Fruit fly (Drosophila melanogaster) S2 (cell line): ENCODE measurements around the gene CG42246.

ENCODE experiments used
- CG8478 ChIP-seq: fragments of >200 bp; optimal IDR thresholded peaks from 2 replicates; lab custom pipeline; 2018
- CTCF ChIP-seq, 2 experiments: fragments of >200 bp; optimal IDR thresholded peaks; 2 replicates each; lab custom pipeline; 2018

dm6 chrX:7424742-7425141 is 13.0 kb upstream of the CG42246 start, which contains the start of gene CG15036:
- TF ChIP-seq CTCF (optimal IDR thresholded peaks at IDR 0.05; lab: Kevin White, UChicago) (no peak), CG8478 (no peak)
